Worm (Caenorhabditis elegans) whole organism, L1 larva: ENCODE results near the gene Y60A3A.19.
A peak's percentile ranks its signal among the peaks of the same experiment; 100 is the strongest.

Experiments used
- C34B4.2 ChIP-seq: sonication (generic microtip); optimal IDR thresholded peaks from 2 replicates; lab custom pipeline; 2017; ENCODE audit warnings: mild to moderate bottlenecking, missing genetic modification characterization, missing compliant biosample characterization
- ama-1 ChIP-seq: fragments of 150-350 bp; optimal IDR thresholded peaks from 2 replicates; lab custom pipeline; 2014
- ceh-8 ChIP-seq: fragments of 200-800 bp; sonication (Bioruptor generic); optimal IDR thresholded peaks from 2 replicates; lab custom pipeline; 2018; ENCODE audit warnings: mild to moderate bottlenecking, missing genetic modification characterization, moderate library complexity, missing compliant biosample characterization
- ceh-82 ChIP-seq, 3 experiments: fragments of 150-350 bp in 1 of 3; sonication (generic microtip) in 2 of 3; optimal IDR thresholded peaks; 2 replicates each; lab custom pipeline; 2014 to 2017; ENCODE audit warnings: missing biosample characterization in 3 of 3, missing genetic modification characterization in 3 of 3
- ceh-90 ChIP-seq: sonication (generic microtip); optimal IDR thresholded peaks from 2 replicates; lab custom pipeline; 2016; ENCODE audit warnings: missing genetic modification characterization, missing compliant biosample characterization
- dsc-1 ChIP-seq: sonication (generic microtip); optimal IDR thresholded peaks from 2 replicates; lab custom pipeline; 2016; ENCODE audit warnings: mild to moderate bottlenecking, missing genetic modification characterization, missing compliant biosample characterization
- efl-1 ChIP-seq, 4 experiments: fragments of 150-350 bp; optimal IDR thresholded peaks in 3 of 4; peaks in 1 of 4; 1 replicate in 1 of 4; 2 replicates in 3 of 4; lab custom pipeline; 2014; ENCODE audit warnings: missing biosample characterization in 2 of 4, missing genetic modification characterization in 2 of 4, missing genetic modification reagents in 2 of 4
- efl-3 ChIP-seq: fragments of 200-800 bp; sonication (Bioruptor generic); optimal IDR thresholded peaks from 2 replicates; lab custom pipeline; 2018; ENCODE audit warnings: mild to moderate bottlenecking, missing genetic modification characterization, missing compliant biosample characterization
- egl-13 ChIP-seq: sonication (generic microtip); optimal IDR thresholded peaks from 2 replicates; lab custom pipeline; 2016; ENCODE audit warnings: missing genotype, missing genetic modification reagents, missing genetic modification characterization, missing compliant biosample characterization
- elt-3 ChIP-seq, 6 experiments: fragments of 150-350 bp in 1 of 6; sonication (generic microtip); optimal IDR thresholded peaks; 2 replicates each; lab custom pipeline; 2017 to 2018; ENCODE audit warnings: missing biosample characterization in 6 of 6, missing genetic modification characterization in 6 of 6, inconsistent platforms in 1 of 6
- fos-1 ChIP-seq: fragments of 150-350 bp; optimal IDR thresholded peaks from 2 replicates; lab custom pipeline; 2014; ENCODE audit warnings: missing biosample characterization, missing genetic modification characterization
- grh-1 ChIP-seq: fragments of 200-800 bp; sonication (Bioruptor generic); IDR thresholded peaks from 2 replicates; pipeline ENCODE4 v1.3.6; 2022; ENCODE audit warnings: missing genetic modification reagents, missing genetic modification characterization, missing compliant biosample characterization
- hpl-2 ChIP-seq: fragments of 150-350 bp; optimal IDR thresholded peaks from 2 replicates; lab custom pipeline; 2014; ENCODE audit warnings: missing biosample characterization, missing genetic modification reagents, missing genetic modification characterization
- irx-1 ChIP-seq: sonication (generic microtip); optimal IDR thresholded peaks from 2 replicates; lab custom pipeline; 2016; ENCODE audit warnings: missing genetic modification characterization, missing compliant biosample characterization
- isw-1 ChIP-seq: fragments of 200-800 bp; sonication (Bioruptor generic); IDR thresholded peaks from 2 replicates; pipeline ENCODE4 v1.3.6; 2022; ENCODE audit warnings: missing genetic modification characterization, missing compliant biosample characterization
- lin-14 ChIP-seq: fragments of 200-800 bp; sonication (Bioruptor generic); optimal IDR thresholded peaks from 2 replicates; lab custom pipeline; 2018; ENCODE audit warnings: mild to moderate bottlenecking, missing genetic modification characterization, moderate library complexity, missing compliant biosample characterization
- lin-39 ChIP-seq: fragments of 150-350 bp; optimal IDR thresholded peaks from 2 replicates; lab custom pipeline; 2014; ENCODE audit warnings: missing biosample characterization, missing genetic modification reagents, missing genetic modification characterization
- lir-3 ChIP-seq: sonication (generic microtip); optimal IDR thresholded peaks from 2 replicates; lab custom pipeline; 2016; ENCODE audit warnings: mild to moderate bottlenecking, missing genetic modification characterization, moderate library complexity, missing compliant biosample characterization; ENCODE audit not compliant: poor library complexity
- lsy-2 ChIP-seq, 2 experiments: fragments of 150-350 bp; optimal IDR thresholded peaks; 2 replicates each; lab custom pipeline; 2014; ENCODE audit warnings: missing biosample characterization in 2 of 2, missing genetic modification characterization in 2 of 2
- mab-9 ChIP-seq: fragments of 200-800 bp; sonication (Bioruptor generic); IDR thresholded peaks from 2 replicates; pipeline ENCODE4 v1.3.6; 2022; ENCODE audit warnings: missing genetic modification reagents, missing genetic modification characterization, missing compliant biosample characterization
- mef-2 ChIP-seq: fragments of 150-350 bp; optimal IDR thresholded peaks from 2 replicates; lab custom pipeline; 2014; ENCODE audit warnings: missing biosample characterization, missing genetic modification characterization
- mep-1 ChIP-seq: fragments of 150-350 bp; optimal IDR thresholded peaks from 2 replicates; lab custom pipeline; 2014; ENCODE audit warnings: missing biosample characterization, missing genetic modification characterization
- nhr-12 ChIP-seq: sonication (generic microtip); optimal IDR thresholded peaks from 2 replicates; lab custom pipeline; 2017; ENCODE audit warnings: missing biosample characterization, missing genetic modification characterization
- nhr-28 ChIP-seq: fragments of 150-350 bp; optimal IDR thresholded peaks from 2 replicates; lab custom pipeline; 2014; ENCODE audit warnings: missing biosample characterization, missing genetic modification characterization
- nhr-84 ChIP-seq: sonication (generic microtip); optimal IDR thresholded peaks from 2 replicates; lab custom pipeline; 2017; ENCODE audit warnings: missing biosample characterization, missing genetic modification characterization
- nhr-85 ChIP-seq: sonication (generic microtip); peaks from one replicate; lab custom pipeline; 2016; ENCODE audit warnings: missing genetic modification characterization, inconsistent platforms, missing compliant biosample characterization
- nhr-90 ChIP-seq: sonication (generic microtip); optimal IDR thresholded peaks from 2 replicates; lab custom pipeline; 2016; ENCODE audit warnings: mild to moderate bottlenecking, missing genetic modification characterization, missing compliant biosample characterization; ENCODE audit not compliant: poor library complexity
- pax-3 ChIP-seq: fragments of 200-800 bp; sonication (Bioruptor generic); optimal IDR thresholded peaks from 2 replicates; lab custom pipeline; 2018; ENCODE audit warnings: mild to moderate bottlenecking, missing genetic modification characterization, moderate library complexity, missing compliant biosample characterization
- pqm-1 ChIP-seq: sonication (generic microtip); optimal IDR thresholded peaks from 3 replicates; lab custom pipeline; 2017; ENCODE audit warnings: missing biosample characterization, missing genetic modification characterization
- rnt-1 ChIP-seq: sonication (generic microtip); optimal IDR thresholded peaks from 2 replicates; lab custom pipeline; 2016; ENCODE audit warnings: mild to moderate bottlenecking, missing genetic modification characterization, moderate library complexity, missing compliant biosample characterization
- skn-1 ChIP-seq: fragments of 150-350 bp; optimal IDR thresholded peaks from 2 replicates; lab custom pipeline; 2014; ENCODE audit warnings: missing biosample characterization, missing genetic modification characterization
- snu-23 ChIP-seq: sonication (generic microtip); optimal IDR thresholded peaks from 2 replicates; lab custom pipeline; 2016; ENCODE audit warnings: missing genetic modification characterization, missing compliant biosample characterization
- sptf-1 ChIP-seq: fragments of 150-350 bp; optimal IDR thresholded peaks from 2 replicates; lab custom pipeline; 2014; ENCODE audit warnings: missing biosample characterization, missing genetic modification characterization
- sup-37 ChIP-seq: fragments of 200-800 bp; sonication (Bioruptor generic); optimal IDR thresholded peaks from 2 replicates; lab custom pipeline; 2018; ENCODE audit warnings: mild to moderate bottlenecking, missing genetic modification characterization, missing compliant biosample characterization
- swsn-7 ChIP-seq: sonication (generic microtip); optimal IDR thresholded peaks from 2 replicates; lab custom pipeline; 2016; ENCODE audit warnings: missing genetic modification characterization, missing compliant biosample characterization
- tbx-2 ChIP-seq: sonication (generic microtip); optimal IDR thresholded peaks from 2 replicates; lab custom pipeline; 2016; ENCODE audit warnings: missing genetic modification characterization, missing compliant biosample characterization
- tlp-1 ChIP-seq: fragments of 150-350 bp; optimal IDR thresholded peaks from 2 replicates; lab custom pipeline; 2014; ENCODE audit warnings: missing biosample characterization, missing genetic modification characterization
- unc-62 ChIP-seq: fragments of 150-350 bp; optimal IDR thresholded peaks from 2 replicates; lab custom pipeline; 2014; ENCODE audit warnings: missing biosample characterization, missing genetic modification reagents, missing genetic modification characterization
- unc-98 ChIP-seq: fragments of 200-800 bp; sonication (Bioruptor generic); IDR thresholded peaks from 2 replicates; pipeline ENCODE4 v1.3.6; 2022; ENCODE audit warnings: missing genetic modification characterization, missing compliant biosample characterization
- xbp-1 ChIP-seq: sonication (generic microtip); optimal IDR thresholded peaks from 2 replicates; lab custom pipeline; 2016; ENCODE audit warnings: missing genetic modification characterization, missing compliant biosample characterization
- zag-1 ChIP-seq: fragments of 150-350 bp; optimal IDR thresholded peaks from 2 replicates; lab custom pipeline; 2014; ENCODE audit warnings: missing biosample characterization, missing genetic modification characterization
- zip-4 ChIP-seq: fragments of 200-800 bp; sonication (Bioruptor generic); optimal IDR thresholded peaks from 2 replicates; lab custom pipeline; 2018; ENCODE audit warnings: mild to moderate bottlenecking, missing genetic modification characterization, moderate library complexity, missing compliant biosample characterization
- ztf-11 ChIP-seq, 2 experiments: sonication (generic microtip); optimal IDR thresholded peaks; 2 replicates each; lab custom pipeline; 2016 to 2017; ENCODE audit warnings: missing genetic modification characterization in 2 of 2, missing biosample characterization in 1 of 2, missing compliant biosample characterization in 1 of 2
- ztf-4 ChIP-seq: fragments of 150-350 bp; optimal IDR thresholded peaks from 2 replicates; lab custom pipeline; 2014; ENCODE audit warnings: missing biosample characterization, missing genetic modification characterization

Y60A3A.19 gene

ce11 chrV:19915973-19916605, at the start of gene Y60A3A.19, which contains the start of gene chk-2:
Gene Y60A3A.19 (plus strand): TSS chrV:19916555.
Gene chk-2 (minus strand): TSS chrV:19916023.
- TF ChIP-seq rnt-1 (tag; lab: Kevin White, UChicago) (no peak), isw-1 (GFP tag; lab: Robert Waterston, UW) (no peak), ama-1 (lab: Kevin White, UChicago) (no peak), ztf-4 (tag; lab: Kevin White, UChicago) (no peak), swsn-7 (no peak), unc-62 (GFP tag; lab: Kevin White, UChicago) (no peak), xbp-1 (tag; lab: Kevin White, UChicago) (no peak), zip-4 (GFP tag; lab: Kevin White, UChicago) (no peak), egl-13 (tag; lab: Kevin White, UChicago) (no peak), grh-1 (GFP tag; lab: Robert Waterston, UW) (no peak), pqm-1 (tag; lab: Kevin White, UChicago) (no peak), efl-1 (optimal IDR thresholded peaks at IDR 0.05; lab: Kevin White, UChicago) (no peak), efl-1 (GFP tag; optimal IDR thresholded peaks at IDR 0.05 in 1 of 2; lab: Kevin White, UChicago) (no peak)

ce11 chrV:19867883-19868282, 48.5 kb upstream of the Y60A3A.19 start, which contains the start of gene Y116F11B.9:
Gene Y116F11B.9 (minus strand): TSS chrV:19867983.
- no peak for TF ChIP-seq nhr-84 (tag; lab: Kevin White, UChicago)
- TF ChIP-seq tbx-2 (tag; lab: Kevin White, UChicago), result no peak
- no peak for TF ChIP-seq nhr-85 (tag; lab: Kevin White, UChicago)
- TF ChIP-seq unc-62 (GFP tag; lab: Kevin White, UChicago), result no peak
- TF ChIP-seq zag-1 (tag; lab: Kevin White, UChicago), result no peak
- no peak for TF ChIP-seq nhr-90 (tag; lab: Kevin White, UChicago)
- TF ChIP-seq lsy-2 (tag; optimal IDR thresholded peaks at IDR 0.05; lab: Kevin White, UChicago), result no peak
- TF ChIP-seq, all 84 proteins: peak for 0

- TF ChIP-seq ceh-8 (GFP tag; lab: Kevin White, UChicago) (no peak), sup-37 (GFP tag; lab: Kevin White, UChicago) (no peak), snu-23 (GFP tag; lab: Kevin White, UChicago) (no peak)
These were observed 33.4 kb upstream of the Y60A3A.19 start, which contains the start of gene Y116F11B.13 for ce11 chrV:19882916-19883315. Gene Y116F11B.13 (plus strand): TSS chrV:19883216.

ce11 chrV:19895250-19895649, 21.1 kb upstream of the Y60A3A.19 start, which contains the start of gene gly-4:
Gene gly-4 (minus strand): TSS chrV:19895350.
- TF ChIP-seq hpl-2 (GFP tag; lab: Kevin White, UChicago) (no peak), fos-1 (tag; lab: Kevin White, UChicago) (no peak), pax-3 (no peak), lin-14 (GFP tag; lab: Kevin White, UChicago) (no peak), mep-1 (tag; lab: Kevin White, UChicago) (no peak), tlp-1 (tag; lab: Kevin White, UChicago) (no peak)

- TF ChIP-seq skn-1 (tag; lab: Kevin White, UChicago) (no peak), ceh-82 (tag; optimal IDR thresholded peaks at IDR 0.05; lab: Kevin White, UChicago) (peak in 2 of 3 experiments; percentile 24 to 43), nhr-85 (tag; lab: Kevin White, UChicago) (no peak), ceh-90 (tag; lab: Kevin White, UChicago) (no peak), efl-3 (GFP tag; lab: Kevin White, UChicago) (no peak), sptf-1 (tag; lab: Kevin White, UChicago) (no peak), unc-98 (no peak), xbp-1 (tag; lab: Kevin White, UChicago) (peak; percentile 35), dsc-1 (tag; lab: Kevin White, UChicago) (peak; percentile 81), mef-2 (no peak), nhr-12 (tag; lab: Kevin White, UChicago) (no peak), ztf-11 (tag; optimal IDR thresholded peaks at IDR 0.05; lab: Kevin White, UChicago) (no peak), mab-9 (GFP tag; lab: Robert Waterston, UW) (no peak), lin-39 (tag; lab: Kevin White, UChicago) (no peak), nhr-90 (tag; lab: Kevin White, UChicago) (no peak), nhr-28 (no peak), elt-3 (tag; optimal IDR thresholded peaks at IDR 0.05; lab: Kevin White, UChicago) (no peak), irx-1 (tag; lab: Kevin White, UChicago) (peak; percentile 8), C34B4.2 (tag; lab: Kevin White, UChicago) (no peak), grh-1 (GFP tag; lab: Robert Waterston, UW) (no peak), pqm-1 (tag; lab: Kevin White, UChicago) (no peak), zip-4 (GFP tag; lab: Kevin White, UChicago) (no peak), lir-3 (tag; lab: Kevin White, UChicago) (no peak)
These were observed 18.8 kb upstream of the Y60A3A.19 start for ce11 chrV:19897557-19897956.
